Fruit fly (Drosophila melanogaster): Measurements from ENCODE around the gene FBXO11.

- no peak for TF ChIP-seq Hr78 (GFP tag; optimal IDR thresholded peaks at IDR 0.05)
- peak; percentile 60 for TF ChIP-seq CG9705 (GFP tag; optimal IDR thresholded peaks at IDR 0.05)
- no peak for TF ChIP-seq brk (GFP tag; optimal IDR thresholded peaks at IDR 0.05)
- TF ChIP-seq woc (GFP tag; optimal IDR thresholded peaks at IDR 0.05) = peak; percentile 82
Observed at dm6 chr3R:9800644-9801330, 8.4 kb downstream of the FBXO11 start, which contains the start of the genes CG9467 and CG8526.

Data from whole organism, wandering third instar larva.